Worm (Caenorhabditis elegans) whole organism, mixed stage, embryonic: Measurements from ENCODE around the gene pals-27.

ENCODE experiments used
- M03D4.4 ChIP-seq: sonication (generic microtip); optimal IDR thresholded peaks from 2 replicates; lab custom pipeline; 2017; ENCODE audit warnings: mild to moderate bottlenecking, missing genetic modification characterization, missing compliant biosample characterization
- blmp-1 ChIP-seq: fragments of 150-350 bp; optimal IDR thresholded peaks from 2 replicates; lab custom pipeline; 2014; ENCODE audit warnings: missing biosample characterization, missing genetic modification characterization
- ceh-39 ChIP-seq: fragments of 150-350 bp; optimal IDR thresholded peaks from 2 replicates; lab custom pipeline; 2014; ENCODE audit warnings: missing biosample characterization, missing genetic modification characterization
- ceh-43 ChIP-seq: fragments of 200-800 bp; sonication (Bioruptor generic); optimal IDR thresholded peaks from 2 replicates; lab custom pipeline; 2018; ENCODE audit warnings: mild to moderate bottlenecking, missing genetic modification characterization, moderate library complexity, missing compliant biosample characterization
- ceh-83 ChIP-seq: fragments of 200-800 bp; sonication (Bioruptor generic); optimal IDR thresholded peaks from 2 replicates; lab custom pipeline; 2018; ENCODE audit warnings: mild to moderate bottlenecking, missing genetic modification characterization, missing compliant biosample characterization
- ces-1 ChIP-seq: fragments of 150-350 bp; optimal IDR thresholded peaks from 2 replicates; lab custom pipeline; 2014; ENCODE audit warnings: missing biosample characterization, missing genetic modification reagents, missing genetic modification characterization
- cnd-1 ChIP-seq: fragments of 200-800 bp; sonication (Bioruptor generic); optimal IDR thresholded peaks from 2 replicates; lab custom pipeline; 2018; ENCODE audit warnings: mild to moderate bottlenecking, missing genetic modification characterization, missing compliant biosample characterization
- drap-1 ChIP-seq: fragments of 200-800 bp; sonication (Bioruptor generic); optimal IDR thresholded peaks from 3 replicates; lab custom pipeline; 2018; ENCODE audit warnings: mild to moderate bottlenecking, missing genetic modification characterization, missing compliant biosample characterization
- elt-3 ChIP-seq: fragments of 150-350 bp; optimal IDR thresholded peaks from 2 replicates; lab custom pipeline; 2014; ENCODE audit warnings: missing biosample characterization, missing genetic modification characterization
- flh-1 ChIP-seq: fragments of 200-800 bp; sonication (Bioruptor generic); optimal IDR thresholded peaks from 2 replicates; lab custom pipeline; 2018; ENCODE audit warnings: mild to moderate bottlenecking, missing genetic modification characterization, moderate library complexity, missing compliant biosample characterization
- hlh-1 ChIP-seq: fragments of 150-350 bp; optimal IDR thresholded peaks from 2 replicates; lab custom pipeline; 2014; ENCODE audit warnings: missing biosample characterization, missing genetic modification reagents, missing genetic modification characterization
- lin-13 ChIP-seq: fragments of 150-350 bp; optimal IDR thresholded peaks from 2 replicates; lab custom pipeline; 2014; ENCODE audit warnings: missing biosample characterization, missing genetic modification characterization
- lin-32 ChIP-seq: fragments of 200-800 bp; sonication (Bioruptor generic); optimal IDR thresholded peaks from 2 replicates; lab custom pipeline; 2018; ENCODE audit warnings: mild to moderate bottlenecking, missing genetic modification characterization, missing compliant biosample characterization
- lsy-2 ChIP-seq: fragments of 150-350 bp; optimal IDR thresholded peaks from 2 replicates; lab custom pipeline; 2014; ENCODE audit warnings: missing biosample characterization, missing genetic modification characterization
- mab-5 ChIP-seq: fragments of 150-350 bp; optimal IDR thresholded peaks from 2 replicates; lab custom pipeline; 2014; ENCODE audit warnings: missing biosample characterization, missing genetic modification characterization
- mep-1 ChIP-seq: fragments of 150-350 bp; optimal IDR thresholded peaks from 2 replicates; lab custom pipeline; 2017; ENCODE audit warnings: missing biosample characterization, missing genetic modification reagents, missing genetic modification characterization, inconsistent platforms
- mls-2 ChIP-seq: sonication (generic microtip); optimal IDR thresholded peaks from 2 replicates; lab custom pipeline; 2016; ENCODE audit warnings: mild to moderate bottlenecking, missing genetic modification characterization, moderate library complexity, missing compliant biosample characterization
- nhr-12 ChIP-seq: fragments of 150-350 bp; optimal IDR thresholded peaks from 2 replicates; lab custom pipeline; 2014; ENCODE audit warnings: missing biosample characterization, missing genetic modification characterization
- nhr-2 ChIP-seq: fragments of 150-350 bp; optimal IDR thresholded peaks from 2 replicates; lab custom pipeline; 2014; ENCODE audit warnings: missing biosample characterization, missing genetic modification characterization
- nhr-237 ChIP-seq: fragments of 150-350 bp; optimal IDR thresholded peaks from 2 replicates; lab custom pipeline; 2014; ENCODE audit warnings: missing biosample characterization, missing genetic modification characterization
- nhr-76 ChIP-seq: sonication (generic microtip); optimal IDR thresholded peaks from 2 replicates; lab custom pipeline; 2017; ENCODE audit warnings: missing biosample characterization, missing genetic modification characterization
- pha-4 ChIP-seq: fragments of 150-350 bp; optimal IDR thresholded peaks from 2 replicates; lab custom pipeline; 2018; ENCODE audit warnings: missing biosample characterization, missing genetic modification reagents, missing genetic modification characterization
- sem-2 ChIP-seq: fragments of 200-800 bp; sonication (Bioruptor generic); optimal IDR thresholded peaks from 2 replicates; lab custom pipeline; 2018; ENCODE audit warnings: mild to moderate bottlenecking, missing genetic modification characterization, missing compliant biosample characterization
- snpc-4 ChIP-seq: fragments of 150-350 bp; optimal IDR thresholded peaks from 2 replicates; lab custom pipeline; 2014; ENCODE audit warnings: missing biosample characterization, missing genetic modification characterization
- sptf-1 ChIP-seq: sonication (generic microtip); optimal IDR thresholded peaks from 2 replicates; lab custom pipeline; 2017; ENCODE audit warnings: mild to moderate bottlenecking, missing genetic modification characterization, moderate library complexity, missing compliant biosample characterization
- tbx-8 ChIP-seq: fragments of 200-800 bp; sonication (Bioruptor generic); optimal IDR thresholded peaks from 2 replicates; lab custom pipeline; 2018; ENCODE audit warnings: mild to moderate bottlenecking, missing genetic modification characterization, moderate library complexity, missing compliant biosample characterization
- unc-39 ChIP-seq: fragments of 150-350 bp; optimal IDR thresholded peaks from 2 replicates; lab custom pipeline; 2014; ENCODE audit warnings: missing biosample characterization, missing genetic modification characterization
- unc-62 ChIP-seq: fragments of 150-350 bp; optimal IDR thresholded peaks from 2 replicates; lab custom pipeline; 2014; ENCODE audit warnings: missing biosample characterization, missing genetic modification reagents, missing genetic modification characterization
- zip-8 ChIP-seq: fragments of 150-350 bp; optimal IDR thresholded peaks from 2 replicates; lab custom pipeline; 2014; ENCODE audit warnings: missing biosample characterization, missing genetic modification characterization
- ztf-11 ChIP-seq: fragments of 150-350 bp; optimal IDR thresholded peaks from 2 replicates; lab custom pipeline; 2014; ENCODE audit warnings: missing biosample characterization, missing genetic modification characterization

Gene pals-27

DNA sequence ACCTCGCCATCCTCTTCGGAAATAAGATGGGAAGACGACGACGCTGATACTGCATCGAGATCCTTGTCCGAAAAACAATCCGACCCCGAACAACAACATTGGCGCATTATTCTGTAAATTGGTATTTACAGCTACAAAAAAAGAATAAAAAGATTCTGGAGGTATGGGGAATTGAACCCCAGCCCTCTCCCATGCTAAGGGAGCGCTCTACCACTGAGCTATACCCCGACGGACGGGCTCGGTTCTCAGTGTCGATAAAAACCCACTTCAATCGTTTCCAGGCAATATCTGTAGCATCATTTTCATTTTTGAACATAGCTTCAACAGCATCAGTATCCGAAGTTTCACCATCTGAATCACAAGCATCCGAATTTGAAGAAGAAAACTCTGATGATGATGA, 47.4 kb downstream of the pals-27 start:
- no peak for TF ChIP-seq tbx-8 (GFP tag; lab: Kevin White, UChicago)
- TF ChIP-seq cnd-1 (tag; lab: Kevin White, UChicago): no peak
- TF ChIP-seq ceh-39 (tag; lab: Kevin White, UChicago): no peak
- TF ChIP-seq mab-5 (tag; lab: Kevin White, UChicago): no peak
- TF ChIP-seq ceh-83 (GFP tag; lab: Kevin White, UChicago): peak; percentile 57
- TF ChIP-seq nhr-2 (tag; lab: Kevin White, UChicago): no peak
- peak; percentile 27 for TF ChIP-seq mls-2 (tag; lab: Kevin White, UChicago)
- no peak for TF ChIP-seq mep-1 (tag; lab: Kevin White, UChicago)
- no peak for TF ChIP-seq lin-13 (tag; lab: Kevin White, UChicago)
- TF ChIP-seq sptf-1 (tag; lab: Kevin White, UChicago): peak; percentile 50
- peak; percentile 45 for TF ChIP-seq drap-1 (GFP tag; lab: Kevin White, UChicago)
- no peak for TF ChIP-seq blmp-1 (tag; lab: Kevin White, UChicago)
- no peak for TF ChIP-seq flh-1 (GFP tag; lab: Kevin White, UChicago)
- TF ChIP-seq unc-62 (GFP tag; lab: Kevin White, UChicago): no peak
- no peak for TF ChIP-seq ces-1
- peak; percentile 36 for TF ChIP-seq sem-2
- peak; percentile 61 for TF ChIP-seq M03D4.4 (tag; lab: Kevin White, UChicago)
- no peak for TF ChIP-seq nhr-76 (tag; lab: Kevin White, UChicago)
- TF ChIP-seq ceh-43 (GFP tag; lab: Kevin White, UChicago): no peak
- no peak for TF ChIP-seq snpc-4
- TF ChIP-seq elt-3: no peak
- TF ChIP-seq lin-32 (GFP tag; lab: Kevin White, UChicago): peak; percentile 39
- no peak for TF ChIP-seq pha-4 (tag; lab: Kevin White, UChicago)

- no peak for TF ChIP-seq lin-32 (GFP tag; lab: Kevin White, UChicago)
- TF ChIP-seq hlh-1: no peak
- TF ChIP-seq unc-62 (GFP tag; lab: Kevin White, UChicago): no peak
- no peak for TF ChIP-seq pha-4 (tag; lab: Kevin White, UChicago)
- no peak for TF ChIP-seq nhr-237 (tag; lab: Kevin White, UChicago)
- TF ChIP-seq cnd-1 (tag; lab: Kevin White, UChicago): no peak
- TF ChIP-seq blmp-1 (tag; lab: Kevin White, UChicago): no peak
- TF ChIP-seq nhr-12 (tag; lab: Kevin White, UChicago): no peak
- no peak for TF ChIP-seq lsy-2 (tag; lab: Kevin White, UChicago)
- TF ChIP-seq elt-3: no peak
- no peak for TF ChIP-seq mls-2 (tag; lab: Kevin White, UChicago)
- TF ChIP-seq drap-1 (GFP tag; lab: Kevin White, UChicago): no peak
- TF ChIP-seq unc-39: no peak
- TF ChIP-seq ztf-11 (tag; lab: Kevin White, UChicago): no peak
- TF ChIP-seq zip-8 (tag; lab: Kevin White, UChicago): no peak
- TF ChIP-seq ces-1: no peak
- TF ChIP-seq snpc-4: no peak
- no peak for TF ChIP-seq mab-5 (tag; lab: Kevin White, UChicago)
- TF ChIP-seq, all 35 proteins: peak for 0
Measured at ce11 chrIII:4429402-4429801, 48.0 kb downstream of the pals-27 start, which contains the start of gene C28A5.6. C28A5.6 (minus strand) TSS chrIII:4429502.
